Fruit fly (Drosophila melanogaster): ENCODE measurements around the gene Gr22f.

Gene Gr22f

dm6 chr2L:1729607-1730011, 26.6 kb downstream of the Gr22f start, which contains the start of the genes Eno and CG31937 (continued):
- TF ChIP-seq NfI (GFP tag; optimal IDR thresholded peaks at IDR 0.05) (peak; percentile 45), Med (GFP tag) (peak; percentile 85), Pdp1 (GFP tag; optimal IDR thresholded peaks at IDR 0.05) (peak; percentile 22 to 98), chm (GFP tag; IDR thresholded peaks at IDR 0.05) (0 out of 2 replicates have a peak, but pooled peaks have one; percentile 26), ranshi (GFP tag; IDR thresholded peaks at IDR 0.05) (peak; percentile 55; the same call in 1 of the 2 replicates)

- no peak for TF ChIP-seq chn (GFP tag; optimal IDR thresholded peaks at IDR 0.05)
- no peak for TF ChIP-seq amos (GFP tag; IDR thresholded peaks at IDR 0.05; ENCODE audit: partially characterized antibody)
- peak; percentile 38 for TF ChIP-seq CG17186 (GFP tag; optimal IDR thresholded peaks at IDR 0.05)
- peak; percentile 60 for TF ChIP-seq pzg (GFP tag; optimal IDR thresholded peaks at IDR 0.05)
- no peak for TF ChIP-seq Hmr (GFP tag; optimal IDR thresholded peaks at IDR 0.05)
- peak; percentile 80 for TF ChIP-seq Med (GFP tag)
- TF ChIP-seq CG13287 (GFP tag; IDR thresholded peaks at IDR 0.05; ENCODE audit: partially characterized antibody): peak; percentile 21; the same call in 1 of the 2 replicates
- peak; percentile 94 for TF ChIP-seq CG10267 (tag; optimal IDR thresholded peaks at IDR 0.05)
- no peak for TF ChIP-seq dimm (GFP tag; IDR thresholded peaks at IDR 0.05)
- no peak for TF ChIP-seq Scr (GFP tag; IDR thresholded peaks at IDR 0.05; ENCODE audit: partially characterized antibody)
- peak; percentile 38 for TF ChIP-seq CG12659 (GFP tag; optimal IDR thresholded peaks at IDR 0.05)
- TF ChIP-seq CTCF (GFP tag; optimal IDR thresholded peaks at IDR 0.05): peak; percentile 12
- TF ChIP-seq seq (GFP tag; IDR thresholded peaks at IDR 0.05): no peak
- TF ChIP-seq CG10366 (GFP tag; IDR thresholded peaks at IDR 0.05): no peak
- TF ChIP-seq ems (GFP tag; optimal IDR thresholded peaks at IDR 0.05): no peak
- TF ChIP-seq CG14710 (tag; optimal IDR thresholded peaks at IDR 0.05): peak; percentile 4
- TF ChIP-seq CG15479 (GFP tag; optimal IDR thresholded peaks at IDR 0.05): no peak
- no peak for TF ChIP-seq chif (GFP tag; optimal IDR thresholded peaks at IDR 0.05)
- TF ChIP-seq CG34422 (GFP tag; IDR thresholded peaks at IDR 0.05): peak; percentile 38; the same call in 1 of the 3 replicates
- no peak for TF ChIP-seq CG13775 (GFP tag; optimal IDR thresholded peaks at IDR 0.05)
- no peak for TF ChIP-seq vfl (GFP tag; optimal IDR thresholded peaks at IDR 0.05)
- peak; percentile 49 for TF ChIP-seq cg (GFP tag; optimal IDR thresholded peaks at IDR 0.05)
- no peak for TF ChIP-seq D19B (GFP tag; optimal IDR thresholded peaks at IDR 0.05)
- TF ChIP-seq E2f2 (GFP tag; IDR thresholded peaks at IDR 0.05): peak; percentile 85
- no peak for TF ChIP-seq zen2 (GFP tag; IDR thresholded peaks at IDR 0.05; ENCODE audit: partially characterized antibody)
- no peak for TF ChIP-seq CG7271 (tag; optimal IDR thresholded peaks at IDR 0.05)
- TF ChIP-seq CG6791 (GFP tag; IDR thresholded peaks at IDR 0.05; ENCODE audit: partially characterized antibody): 0 out of 3 replicates have a peak, but pooled peaks have one; percentile 8
- TF ChIP-seq CG3995 (GFP tag; optimal IDR thresholded peaks at IDR 0.05): peak; percentile 5
- no peak for TF ChIP-seq CG30431 (GFP tag; optimal IDR thresholded peaks at IDR 0.05)
- no peak for TF ChIP-seq Atf3 (GFP tag; optimal IDR thresholded peaks at IDR 0.05)
- TF ChIP-seq Oli (tag; optimal IDR thresholded peaks at IDR 0.05): peak; percentile 13
- peak; percentile 50 for TF ChIP-seq twi (tag; optimal IDR thresholded peaks at IDR 0.05)
- 0 out of 2 replicates have a peak, but pooled peaks have one; percentile 7 for TF ChIP-seq Rfx (GFP tag; IDR thresholded peaks at IDR 0.05)
- peak; percentile 91 for TF ChIP-seq CG7928 (GFP tag; optimal IDR thresholded peaks at IDR 0.05)
- TF ChIP-seq slbo (GFP tag; IDR thresholded peaks at IDR 0.05): peak; percentile 17; the same call in 1 of the 2 replicates
- peak; percentile 82 for TF ChIP-seq Dp (GFP tag; optimal IDR thresholded peaks at IDR 0.05)
- TF ChIP-seq crp (GFP tag; optimal IDR thresholded peaks at IDR 0.05): peak; percentile 55 to 96
- TF ChIP-seq bcd (GFP tag; optimal IDR thresholded peaks at IDR 0.05): no peak
- no peak for TF ChIP-seq usp (GFP tag; optimal IDR thresholded peaks at IDR 0.05)
- peak; percentile 66 for TF ChIP-seq dm (GFP tag; optimal IDR thresholded peaks at IDR 0.05)
- TF ChIP-seq tll (GFP tag; optimal IDR thresholded peaks at IDR 0.05): peak in 1 of 2 experiments; percentile 54
- no peak for TF ChIP-seq CG1647 (GFP tag; optimal IDR thresholded peaks at IDR 0.05)
- peak; percentile 3 for TF ChIP-seq Max (GFP tag; optimal IDR thresholded peaks at IDR 0.05)
- TF ChIP-seq stwl (tag; optimal IDR thresholded peaks at IDR 0.05): peak; percentile 71
- TF ChIP-seq vvl (GFP tag; IDR thresholded peaks at IDR 0.05): peak; percentile 48
Measured at dm6 chr2L:1728620-1728944, 27.7 kb downstream of the Gr22f start, which contains the start of gene Rrp40. Gene Rrp40, plus strand, starts transcription at chr2L:1728732.
